Worm (Caenorhabditis elegans): ENCODE results near the gene ZK1321.1.

- TF ChIP-seq ceh-45 (GFP tag; IDR thresholded peaks at IDR 0.05) (no peak), lin-11 (tag; optimal IDR thresholded peaks at IDR 0.05) (no peak)
Observed at ce11 chrII:9740552-9740951, 13.3 kb upstream of the ZK1321.1 start.

Measured in whole organism, late embryonic.